Fruit fly (Drosophila melanogaster) whole organism, wandering third instar larva: ENCODE data around the gene CG34290.

Experiments used
- CG32264 ChIP-seq: fragments of 200-800 bp; sonication (Bioruptor generic); optimal IDR thresholded peaks from 2 replicates; lab custom pipeline; 2016; ENCODE audit warnings: missing biosample characterization, missing genetic modification characterization
- brk ChIP-seq: fragments of 200-800 bp; sonication (Bioruptor generic); optimal IDR thresholded peaks from 2 replicates; lab custom pipeline; 2016; ENCODE audit warnings: missing biosample characterization, mild to moderate bottlenecking, missing genetic modification characterization

DNA sequence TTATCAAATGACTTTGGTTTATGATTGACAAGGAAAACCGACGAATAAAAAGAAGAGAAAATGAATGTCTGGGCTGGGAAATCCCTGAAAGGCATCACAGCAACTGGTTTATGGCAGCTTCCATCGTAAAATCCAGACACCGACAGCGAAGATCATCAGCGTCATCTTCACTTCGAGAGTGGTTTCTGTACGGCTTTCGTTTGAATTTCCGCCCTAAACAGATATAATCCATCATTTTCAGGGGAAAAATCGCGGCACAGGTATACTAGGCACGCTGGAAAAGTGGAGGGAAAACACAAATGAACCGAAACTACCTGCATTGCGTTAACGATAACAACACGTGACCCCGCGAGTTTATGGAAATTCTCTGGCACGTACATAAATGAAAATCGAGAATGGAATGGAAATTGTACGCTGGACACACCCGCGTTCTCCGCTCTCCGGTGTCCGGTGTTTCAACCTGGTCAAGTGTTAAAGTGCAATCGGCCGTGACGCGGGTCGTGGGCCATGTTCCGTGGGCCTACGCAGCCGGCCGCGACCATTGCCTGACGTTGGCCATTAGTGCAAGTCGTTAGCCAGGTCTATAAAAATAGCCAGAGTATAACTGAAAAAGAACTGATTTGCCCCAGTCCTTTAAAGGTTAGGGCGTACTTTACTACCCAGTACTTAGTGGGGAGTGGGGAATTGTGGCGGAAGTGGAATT lies 8.0 kb upstream of the CG34290 start:
- TF ChIP-seq CG32264 (GFP tag; lab: Kevin White, UChicago) = no peak
- no peak for TF ChIP-seq brk
